Fruit fly (Drosophila melanogaster): ENCODE measurements around the gene CG10510.
A peak's percentile ranks its signal among the peaks of the same experiment; 100 is the strongest.

The CG10510 gene

dm6 chr3L:21236959-21237551 is 27.2 kb upstream of the CG10510 start:
- TF ChIP-seq noc (tag; optimal IDR thresholded peaks at IDR 0.05) = no peak

- TF ChIP-seq noc (tag; optimal IDR thresholded peaks at IDR 0.05) = no peak
Observed at dm6 chr3L:21230762-21231161, 20.9 kb upstream of the CG10510 start.

- TF ChIP-seq noc (tag; optimal IDR thresholded peaks at IDR 0.05) = no peak
Observed at dm6 chr3L:21229764-21230163, 19.9 kb upstream of the CG10510 start.

- no peak for TF ChIP-seq noc (tag; optimal IDR thresholded peaks at IDR 0.05)
Observed at dm6 chr3L:21226309-21226708, 16.4 kb upstream of the CG10510 start, which contains the start of gene Eip78C. TSS of gene Eip78C (plus strand) at chr3L:21226609.

dm6 chr3L:21225642-21226041 is 15.8 kb upstream of the CG10510 start:
- no peak for TF ChIP-seq noc (tag; optimal IDR thresholded peaks at IDR 0.05)

dm6 chr3L:21224701-21225223 is 14.9 kb upstream of the CG10510 start:
- no peak for TF ChIP-seq noc (tag; optimal IDR thresholded peaks at IDR 0.05)

dm6 chr3L:21224274-21224673 is 14.4 kb upstream of the CG10510 start:
- no peak for TF ChIP-seq noc (tag; optimal IDR thresholded peaks at IDR 0.05)

- TF ChIP-seq noc (tag; optimal IDR thresholded peaks at IDR 0.05) = no peak
Observed at dm6 chr3L:21223268-21223667, 13.4 kb upstream of the CG10510 start.

- TF ChIP-seq noc (tag; optimal IDR thresholded peaks at IDR 0.05) = no peak
Observed at dm6 chr3L:21220100-21220499, 10.2 kb upstream of the CG10510 start, which contains the start of gene CG43219. TSS of gene CG43219 (plus strand) at chr3L:21220400.

dm6 chr3L:21219160-21219559 is 9.3 kb upstream of the CG10510 start:
- no peak for TF ChIP-seq noc (tag; optimal IDR thresholded peaks at IDR 0.05)

- no peak for TF ChIP-seq noc (tag; optimal IDR thresholded peaks at IDR 0.05)
Observed at dm6 chr3L:21216697-21217291, 6.9 kb upstream of the CG10510 start, which contains the start of the genes Trmt112 and Ilk. TSS of gene Trmt112 (minus strand) at chr3L:21216839. TSS of gene Ilk (plus strand) at chr3L:21216901.

- TF ChIP-seq noc (tag; optimal IDR thresholded peaks at IDR 0.05) = no peak
Observed at dm6 chr3L:21206486-21206885, 3.4 kb downstream of the CG10510 start.

dm6 chr3L:21205496-21205824 is 4.4 kb downstream of the CG10510 start:
- TF ChIP-seq noc (tag; optimal IDR thresholded peaks at IDR 0.05) = no peak

dm6 chr3L:21204581-21205495 is 5.0 kb downstream of the CG10510 start:
- TF ChIP-seq noc (tag; optimal IDR thresholded peaks at IDR 0.05) = peak; percentile 79

- no peak for TF ChIP-seq noc (tag; optimal IDR thresholded peaks at IDR 0.05)
Observed at dm6 chr3L:21202777-21203282, 7.1 kb downstream of the CG10510 start, which contains the start of the genes Targ1, CG10512 and Targ2. TSS of gene Targ1 (minus strand) at chr3L:21202882. TSS of gene CG10512 (plus strand) at chr3L:21202920. TSS of gene Targ2 (minus strand) at chr3L:21203232.
